Fruit fly (Drosophila melanogaster) S2 (cell line): ENCODE measurements around the gene CG12355.

Source experiments
- CG8478 ChIP-seq: fragments of >200 bp; optimal IDR thresholded peaks from 2 replicates; lab custom pipeline; 2018
- CTCF ChIP-seq, 2 experiments: fragments of >200 bp; optimal IDR thresholded peaks; 2 replicates each; lab custom pipeline; 2018

DNA sequence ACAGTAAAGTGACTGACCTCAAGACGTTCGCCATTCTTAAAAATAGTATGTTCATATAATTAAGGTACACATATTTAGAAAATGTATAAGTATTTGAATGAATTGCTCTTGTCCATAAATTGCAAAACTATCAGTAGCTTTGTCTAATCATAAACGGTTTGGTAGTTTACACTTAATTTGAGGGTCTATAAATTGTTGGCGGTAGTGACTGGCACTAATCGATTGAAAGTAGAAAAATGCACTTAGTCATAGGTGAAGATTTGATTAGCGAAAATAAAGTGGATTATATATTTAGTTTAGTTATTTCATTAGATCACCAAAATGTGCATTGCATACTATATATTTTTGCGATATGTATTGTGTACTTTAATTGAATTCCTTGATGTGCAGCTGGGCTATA lies 18.4 kb upstream of the CG12355 start:
- TF ChIP-seq CTCF (optimal IDR thresholded peaks at IDR 0.05; lab: Kevin White, UChicago) (no peak), CG8478 (lab: Kevin White, UChicago) (no peak)
